Worm (Caenorhabditis elegans) whole organism, L4/young adult: Measurements from ENCODE around the gene pxl-1.

Experiments
- W03F9.2 ChIP-seq: fragments of 150-350 bp; optimal IDR thresholded peaks from 2 replicates; lab custom pipeline; 2014; ENCODE audit warnings: missing biosample characterization, missing genetic modification characterization
- dao-5 ChIP-seq: sonication (generic microtip); optimal IDR thresholded peaks from 2 replicates; lab custom pipeline; 2016; ENCODE audit warnings: missing genotype, missing genetic modification characterization, moderate library complexity, missing compliant biosample characterization
- him-1 ChIP-seq: sonication (generic microtip); optimal IDR thresholded peaks from 2 replicates; lab custom pipeline; 2016; ENCODE audit warnings: missing genotype, missing genetic modification reagents, missing genetic modification characterization, missing compliant biosample characterization

pxl-1 gene

ce11 chrIII:5841676-5842075, 54.1 kb downstream of the pxl-1 start:
- TF ChIP-seq him-1 (tag; lab: Kevin White, UChicago) (no peak), dao-5 (no peak), W03F9.2 (tag; lab: Kevin White, UChicago) (no peak)

ce11 chrIII:5840815-5841573, 54.8 kb downstream of the pxl-1 start:
- TF ChIP-seq W03F9.2 (tag; lab: Kevin White, UChicago) (no peak), dao-5 (no peak), him-1 (tag; lab: Kevin White, UChicago) (no peak)

- TF ChIP-seq dao-5 (no peak), W03F9.2 (tag; lab: Kevin White, UChicago) (no peak), him-1 (tag; lab: Kevin White, UChicago) (no peak)
These were observed 55.5 kb downstream of the pxl-1 start for ce11 chrIII:5840277-5840676.
